Fruit fly (Drosophila melanogaster): ENCODE results near the gene CG13806.
A peak's percentile ranks its signal among the peaks of the same experiment; 100 is the strongest.

The CG13806 gene

DNA sequence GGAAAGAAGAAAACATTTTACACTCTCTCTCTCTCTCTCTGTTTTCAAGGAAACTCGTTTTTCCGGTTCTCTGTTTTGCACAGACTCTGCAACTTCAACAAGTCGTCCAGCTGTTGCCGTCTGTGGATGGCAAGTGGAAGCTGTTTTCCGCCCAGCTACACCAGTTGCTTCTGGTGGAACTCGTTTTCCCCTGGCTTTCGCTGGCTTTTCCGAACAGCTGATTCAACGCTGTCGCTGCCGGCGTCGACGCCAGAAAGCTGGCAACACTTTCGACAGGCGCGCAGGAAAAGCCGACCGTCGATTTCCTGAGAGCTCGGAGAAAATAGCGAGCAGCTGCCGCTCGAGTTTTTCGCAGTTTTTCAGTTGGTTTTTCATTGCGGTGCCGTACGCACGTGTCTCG, 16.3 kb downstream of the CG13806 start, which contains the start of gene MsR2 (continued):
- TF ChIP-seq CG15269 (tag; optimal IDR thresholded peaks at IDR 0.05) (no peak), Adf1 (GFP tag; IDR thresholded peaks at IDR 0.05) (peak; percentile 88), scrt (GFP tag; optimal IDR thresholded peaks at IDR 0.05) (peak; percentile 100), CG2678 (tag; optimal IDR thresholded peaks at IDR 0.05) (no peak), Stat92E (GFP tag; optimal IDR thresholded peaks at IDR 0.05) (no peak), chinmo (GFP tag; IDR thresholded peaks at IDR 0.05; ENCODE audit: partially characterized antibody) (0 out of 4 replicates have a peak, but pooled peaks have one; percentile 51), CG4360 (GFP tag; IDR thresholded peaks at IDR 0.05) (no peak), PHDP (tag; optimal IDR thresholded peaks at IDR 0.05) (no peak), CG12236 (GFP tag; optimal IDR thresholded peaks at IDR 0.05) (no peak), Ptx1 (GFP tag; IDR thresholded peaks at IDR 0.05) (no peak), CG31224 (GFP tag; IDR thresholded peaks at IDR 0.05) (peak; percentile 99), en (GFP tag; optimal IDR thresholded peaks at IDR 0.05) (no peak), CG12942 (GFP tag; optimal IDR thresholded peaks at IDR 0.05) (no peak), unc-4 (GFP tag; IDR thresholded peaks at IDR 0.05; ENCODE audit: partially characterized antibody) (0 out of 2 replicates have a peak, but pooled peaks have one; percentile 29), CG10366 (GFP tag; IDR thresholded peaks at IDR 0.05) (no peak), luna (GFP tag; optimal IDR thresholded peaks at IDR 0.05) (no peak), CG10565 (GFP tag; optimal IDR thresholded peaks at IDR 0.05) (no peak), CG14050 (GFP tag; IDR thresholded peaks at IDR 0.05) (no peak), Fer3 (tag; optimal IDR thresholded peaks at IDR 0.05) (no peak), CG13287 (GFP tag; IDR thresholded peaks at IDR 0.05; ENCODE audit: partially characterized antibody) (peak; percentile 17; the same call in 1 of the 2 replicates), chif (GFP tag; optimal IDR thresholded peaks at IDR 0.05) (no peak), Meics (GFP tag; optimal IDR thresholded peaks at IDR 0.05) (no peak), abd-A (tag; optimal IDR thresholded peaks at IDR 0.05) (peak; percentile 4)

All from whole organism, embryonic.